Fruit fly (Drosophila melanogaster) whole organism, embryonic: ENCODE data around the gene CG12241.

Experiments used
- Bteb2 ChIP-seq: fragments of 200-800 bp; sonication (Bioruptor generic); optimal IDR thresholded peaks from 2 replicates; lab custom pipeline; 2016; ENCODE audit warnings: missing biosample characterization, missing genetic modification characterization
- CG11695 ChIP-seq: fragments of 200-800 bp; sonication (Bioruptor generic); IDR thresholded peaks from 3 replicates; pipeline ENCODE4 v1.3.6; 2022; ENCODE audit warnings: missing biosample characterization, missing genetic modification characterization
- CG12744 ChIP-seq: fragments of 200-800 bp; sonication (Bioruptor generic); optimal IDR thresholded peaks from 2 replicates; lab custom pipeline; 2016; ENCODE audit warnings: missing biosample characterization, missing genetic modification characterization
- CG13296 ChIP-seq: fragments of 200-800 bp; sonication (Bioruptor generic); optimal IDR thresholded peaks from 3 replicates; lab custom pipeline; 2018; ENCODE audit warnings: missing biosample characterization, mild to moderate bottlenecking, missing genetic modification characterization
- CG15011 ChIP-seq: fragments of 200-800 bp; sonication (Bioruptor generic); optimal IDR thresholded peaks from 3 replicates; lab custom pipeline; 2018; ENCODE audit warnings: missing biosample characterization, mild to moderate bottlenecking, missing genetic modification characterization
- CG15601 ChIP-seq: fragments of 200-800 bp; sonication (Bioruptor generic); optimal IDR thresholded peaks from 3 replicates; lab custom pipeline; 2019; ENCODE audit warnings: missing biosample characterization, mild to moderate bottlenecking, missing genetic modification characterization, moderate library complexity
- CG1603 ChIP-seq: fragments of 200-800 bp; sonication (Bioruptor generic); optimal IDR thresholded peaks from 2 replicates; lab custom pipeline; 2019; ENCODE audit warnings: missing biosample characterization, mild to moderate bottlenecking, missing genetic modification characterization, moderate library complexity
- CG16779 ChIP-seq: fragments of 200-800 bp; sonication (Bioruptor generic); IDR thresholded peaks from 2 replicates; pipeline ENCODE4 v1.3.6; 2022; ENCODE audit warnings: missing biosample characterization, missing genetic modification characterization
- CG16815 ChIP-seq: fragments of 200-800 bp; sonication (Bioruptor generic); optimal IDR thresholded peaks from 3 replicates; lab custom pipeline; 2017; ENCODE audit warnings: missing biosample characterization, mild to moderate bottlenecking, missing genetic modification characterization
- CG16863 ChIP-seq: fragments of 200-800 bp; sonication (Bioruptor generic); optimal IDR thresholded peaks from 3 replicates; lab custom pipeline; 2016; ENCODE audit warnings: missing biosample characterization, missing genetic modification characterization
- CG17361 ChIP-seq: fragments of 200-800 bp; sonication (Bioruptor generic); IDR thresholded peaks from 3 replicates; pipeline ENCODE4 v1.3.6; 2022; ENCODE audit warnings: missing biosample characterization, missing genetic modification characterization
- CG17385 ChIP-seq: fragments of 200-800 bp; sonication (Bioruptor generic); optimal IDR thresholded peaks from 3 replicates; lab custom pipeline; 2018; ENCODE audit warnings: missing biosample characterization, mild to moderate bottlenecking, missing genetic modification characterization
- CG17829 ChIP-seq: fragments of 200-800 bp; optimal IDR thresholded peaks from 2 replicates; lab custom pipeline; 2019; ENCODE audit warnings: missing biosample characterization, mild to moderate bottlenecking, missing genetic modification characterization, moderate library complexity
- CG18011 ChIP-seq: fragments of 200-800 bp; sonication (Bioruptor generic); optimal IDR thresholded peaks from 2 replicates; lab custom pipeline; 2017; ENCODE audit warnings: missing biosample characterization, missing genetic modification characterization, mild to moderate bottlenecking, moderate library complexity, missing genotype
- CG2678 ChIP-seq: fragments of 200-800 bp; sonication (Bioruptor generic); optimal IDR thresholded peaks from 3 replicates; lab custom pipeline; 2019; ENCODE audit warnings: missing biosample characterization, mild to moderate bottlenecking, missing genetic modification characterization, moderate library complexity
- CG42726 ChIP-seq: fragments of 200-800 bp; sonication (Bioruptor generic); IDR thresholded peaks from 2 replicates; pipeline ENCODE4 v1.3.6; 2022; ENCODE audit warnings: missing biosample characterization, missing genetic modification characterization; ENCODE audit not compliant: partially characterized antibody
- CG4282 ChIP-seq: fragments of 200-800 bp; sonication (Bioruptor generic); optimal IDR thresholded peaks from 2 replicates; lab custom pipeline; 2016; ENCODE audit warnings: missing biosample characterization, missing genetic modification characterization
- CG4854 ChIP-seq: fragments of 200-800 bp; sonication (Bioruptor generic); optimal IDR thresholded peaks from 2 replicates; lab custom pipeline; 2016; ENCODE audit warnings: missing biosample characterization, missing genetic modification characterization, inconsistent platforms
- CG7372 ChIP-seq: fragments of 200-800 bp; sonication (Bioruptor generic); IDR thresholded peaks from 2 replicates; pipeline ENCODE4 v1.3.6; 2022; ENCODE audit warnings: missing biosample characterization, missing genetic modification characterization
- CG8388 ChIP-seq: fragments of 200-800 bp; sonication (Bioruptor generic); optimal IDR thresholded peaks from 2 replicates; lab custom pipeline; 2019; ENCODE audit warnings: missing biosample characterization, mild to moderate bottlenecking, missing genetic modification characterization, moderate library complexity
- CG8765 ChIP-seq: fragments of 200-800 bp; sonication (Bioruptor generic); IDR thresholded peaks from 2 replicates; pipeline ENCODE4 v1.3.6; 2022; ENCODE audit warnings: missing biosample characterization, missing genetic modification characterization
- CG9437 ChIP-seq: fragments of 200-800 bp; sonication (Bioruptor generic); optimal IDR thresholded peaks from 2 replicates; lab custom pipeline; 2018; ENCODE audit warnings: missing biosample characterization, mild to moderate bottlenecking, missing genetic modification characterization
- CG9727 ChIP-seq: fragments of 200-800 bp; sonication (Bioruptor generic); optimal IDR thresholded peaks from 3 replicates; lab custom pipeline; 2017; ENCODE audit warnings: missing biosample characterization, mild to moderate bottlenecking, missing genetic modification characterization
- Dip2 ChIP-seq: fragments of 200-800 bp; sonication (Bioruptor generic); IDR thresholded peaks from 2 replicates; pipeline ENCODE4 v1.3.6; 2022; ENCODE audit warnings: missing biosample characterization, missing genetic modification characterization
- Drgx ChIP-seq: fragments of 200-800 bp; sonication (Bioruptor generic); IDR thresholded peaks from 2 replicates; pipeline ENCODE4 v1.3.6; 2022; ENCODE audit warnings: missing biosample characterization, missing genetic modification characterization
- GATAe ChIP-seq: fragments of 200-800 bp; sonication (Bioruptor generic); conservative IDR thresholded peaks from 2 replicates; pipeline ENCODE4 v1.3.6; 2022; ENCODE audit warnings: missing biosample characterization, missing genetic modification characterization
- Kr ChIP-seq: fragments of 200-800 bp; sonication (Bioruptor generic); optimal IDR thresholded peaks from 2 replicates; lab custom pipeline; 2017; ENCODE audit warnings: missing biosample characterization, mild to moderate bottlenecking, missing genetic modification characterization
- NC2β ChIP-seq: fragments of 200-800 bp; sonication (Bioruptor generic); optimal IDR thresholded peaks from 2 replicates; lab custom pipeline; 2016; ENCODE audit warnings: missing biosample characterization, missing genetic modification characterization
- NfI ChIP-seq: fragments of 200-800 bp; sonication (Bioruptor generic); optimal IDR thresholded peaks from 3 replicates; lab custom pipeline; 2018; ENCODE audit warnings: missing biosample characterization, mild to moderate bottlenecking, missing genetic modification characterization, moderate library complexity
- Pdp1 ChIP-seq, 2 experiments: fragments of 200-800 bp; sonication (Bioruptor generic); optimal IDR thresholded peaks; 3 replicates each; lab custom pipeline; 2016; ENCODE audit warnings: missing biosample characterization in 2 of 2, missing genetic modification characterization in 2 of 2, mild to moderate bottlenecking in 1 of 2, moderate library complexity in 1 of 2
- Sry-δ ChIP-seq: fragments of 200-800 bp; sonication (Bioruptor generic); optimal IDR thresholded peaks from 2 replicates; lab custom pipeline; 2016; ENCODE audit warnings: missing biosample characterization, missing genetic modification characterization
- Xrp1 ChIP-seq: fragments of 200-800 bp; sonication (Bioruptor generic); IDR thresholded peaks from 2 replicates; pipeline ENCODE4 v1.3.6; 2022; ENCODE audit warnings: missing biosample characterization, missing genetic modification characterization
- bab2 ChIP-seq: fragments of 200-800 bp; sonication (Bioruptor generic); optimal IDR thresholded peaks from 2 replicates; lab custom pipeline; 2016; ENCODE audit warnings: missing biosample characterization, missing genetic modification characterization
- bsh ChIP-seq, 2 experiments: fragments of 200-800 bp; sonication (Bioruptor generic); optimal IDR thresholded peaks; 2 replicates each; lab custom pipeline; 2017 to 2018; ENCODE audit warnings: mild to moderate bottlenecking in 2 of 2, missing biosample characterization in 2 of 2, missing genetic modification characterization in 2 of 2, moderate library complexity in 1 of 2
- chif ChIP-seq, 2 experiments: fragments of 200-800 bp; sonication (Bioruptor generic); optimal IDR thresholded peaks; 3 replicates each; lab custom pipeline; 2016; ENCODE audit warnings: missing biosample characterization in 2 of 2, missing genetic modification characterization in 2 of 2
- danr ChIP-seq: fragments of 200-800 bp; sonication (Bioruptor generic); IDR thresholded peaks from 2 replicates; pipeline ENCODE4 v1.3.6; 2022; ENCODE audit warnings: missing biosample characterization, missing genetic modification characterization
- ftz-f1 ChIP-seq: fragments of 200-800 bp; sonication (Bioruptor generic); optimal IDR thresholded peaks from 2 replicates; lab custom pipeline; 2016; ENCODE audit warnings: missing biosample characterization, missing genetic modification characterization
- gcm2 ChIP-seq: fragments of 200-800 bp; sonication (Bioruptor generic); optimal IDR thresholded peaks from 2 replicates; lab custom pipeline; 2016; ENCODE audit warnings: missing biosample characterization, missing genetic modification characterization
- gem ChIP-seq: fragments of 200-800 bp; sonication (Bioruptor generic); optimal IDR thresholded peaks from 2 replicates; lab custom pipeline; 2019; ENCODE audit warnings: missing biosample characterization, mild to moderate bottlenecking, missing genetic modification characterization, moderate library complexity
- h ChIP-seq: fragments of >200 bp; optimal IDR thresholded peaks from 2 replicates; lab custom pipeline; 2017
- kah ChIP-seq: fragments of 200-800 bp; sonication (Bioruptor generic); optimal IDR thresholded peaks from 2 replicates; lab custom pipeline; 2018; ENCODE audit warnings: missing biosample characterization, mild to moderate bottlenecking, missing genetic modification characterization
- lilli ChIP-seq: fragments of 200-800 bp; sonication (Bioruptor generic); optimal IDR thresholded peaks from 3 replicates; lab custom pipeline; 2016; ENCODE audit warnings: missing biosample characterization, missing genetic modification characterization
- pfk ChIP-seq: fragments of 200-800 bp; sonication (Bioruptor generic); optimal IDR thresholded peaks from 2 replicates; lab custom pipeline; 2018; ENCODE audit warnings: missing biosample characterization, mild to moderate bottlenecking, missing genetic modification characterization, moderate library complexity
- pros ChIP-seq: fragments of 200-800 bp; sonication (Bioruptor generic); optimal IDR thresholded peaks from 3 replicates; lab custom pipeline; 2019; ENCODE audit warnings: missing biosample characterization, mild to moderate bottlenecking, missing genetic modification characterization, moderate library complexity
- sc ChIP-seq, 3 experiments: fragments of >200 bp in 2 of 3; fragments of 200-800 bp in 1 of 3; sonication (Bioruptor generic) in 1 of 3; optimal IDR thresholded peaks; 2 replicates in 2 of 3; 3 replicates in 1 of 3; lab custom pipeline; 2017; ENCODE audit warnings: mild to moderate bottlenecking in 1 of 3, missing biosample characterization in 1 of 3, missing genetic modification characterization in 1 of 3, missing genetic modification reagents in 1 of 3
- scrt ChIP-seq: fragments of 200-800 bp; sonication (Bioruptor generic); optimal IDR thresholded peaks from 2 replicates; lab custom pipeline; 2018; ENCODE audit warnings: missing biosample characterization, mild to moderate bottlenecking, missing genetic modification characterization, moderate library complexity
- shn ChIP-seq: fragments of 200-800 bp; sonication (Bioruptor generic); optimal IDR thresholded peaks from 3 replicates; lab custom pipeline; 2016; ENCODE audit warnings: missing biosample characterization, missing genetic modification characterization
- stc ChIP-seq: fragments of 200-800 bp; sonication (Bioruptor generic); IDR thresholded peaks from 2 replicates; pipeline ENCODE4 v1.3.6; 2022; ENCODE audit warnings: missing biosample characterization, missing genetic modification characterization
- stwl ChIP-seq: fragments of 200-800 bp; sonication (Bioruptor generic); optimal IDR thresholded peaks from 3 replicates; lab custom pipeline; 2018; ENCODE audit warnings: missing biosample characterization, mild to moderate bottlenecking, missing genetic modification characterization, moderate library complexity
- yki ChIP-seq: fragments of >200 bp; optimal IDR thresholded peaks from 3 replicates; lab custom pipeline; 2018

The CG12241 gene

DNA sequence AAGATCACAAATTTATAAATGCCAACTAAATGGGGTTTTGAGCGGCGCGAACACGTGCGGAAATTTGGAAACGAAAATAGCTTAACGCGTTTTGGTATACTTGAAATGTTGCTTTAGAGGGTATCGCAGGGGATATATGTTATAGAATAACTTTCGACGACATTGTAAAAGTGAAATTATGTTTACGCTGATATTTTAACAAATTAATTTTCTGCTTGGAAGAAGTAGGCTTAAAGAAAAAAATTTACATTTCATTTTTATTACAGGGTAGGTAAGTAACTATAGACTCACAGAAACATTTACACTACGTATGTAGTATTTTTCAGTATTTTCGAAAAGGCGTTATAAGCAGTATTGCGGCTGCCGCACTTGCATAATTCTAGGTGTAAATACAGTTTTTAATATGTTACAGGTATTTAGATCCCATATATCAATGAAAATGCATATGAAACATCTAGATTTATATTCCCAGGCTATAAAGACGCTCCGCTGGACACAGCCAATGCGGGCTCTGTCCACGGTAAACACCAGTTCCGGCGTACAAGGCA is 10.3 kb downstream of the CG12241 start, which contains the start of the genes Art3 and mRpS10 (continued):
- TF ChIP-seq sc (optimal IDR thresholded peaks at IDR 0.05; lab: Kevin White, UChicago) (no peak), sc (GFP tag; optimal IDR thresholded peaks at IDR 0.05; lab: Kevin White, UChicago) (peak; percentile 100), kah (GFP tag; lab: Kevin White, UChicago) (peak; percentile 99), CG4282 (GFP tag; lab: Kevin White, UChicago) (peak; percentile 98), bab2 (peak; percentile 100), CG16815 (GFP tag; lab: Kevin White, UChicago) (peak; percentile 100), stwl (peak; percentile 98), CG42726 (GFP tag; lab: Robert Waterston, UW) (0 out of 2 replicates have a peak, but pooled peaks have one; percentile 36), gcm2 (GFP tag; lab: Kevin White, UChicago) (peak; percentile 99), NC2β (peak; percentile 100), ftz-f1 (GFP tag; lab: Kevin White, UChicago) (peak; percentile 94), CG18011 (GFP tag; lab: Kevin White, UChicago) (peak; percentile 93), scrt (peak; percentile 99), CG13296 (peak; percentile 100), Kr (peak; percentile 97), CG12744 (GFP tag; lab: Kevin White, UChicago) (peak; percentile 100), danr (GFP tag; lab: Robert Waterston, UW) (peak; percentile 100), pfk (peak; percentile 84), CG9437 (GFP tag; lab: Kevin White, UChicago) (peak; percentile 98), Pdp1 (GFP tag; optimal IDR thresholded peaks at IDR 0.05; lab: Kevin White, UChicago) (peak; percentile 100), CG9727 (peak; percentile 100), CG8388 (GFP tag; lab: Kevin White, UChicago) (peak; percentile 100), Sry-δ (GFP tag; lab: Kevin White, UChicago) (peak; percentile 91), Bteb2 (peak; percentile 100), pros (peak; percentile 92), CG1603 (tag; lab: Kevin White, UChicago) (peak; percentile 99), CG16863 (GFP tag; lab: Kevin White, UChicago) (peak; percentile 100), shn (peak; percentile 100), gem (peak; percentile 100), chif (GFP tag; optimal IDR thresholded peaks at IDR 0.05; lab: Kevin White, UChicago) (peak; percentile 100), CG2678 (tag; lab: Kevin White, UChicago) (peak; percentile 100), Drgx (peak; percentile 100), GATAe (peak; percentile 100), yki (lab: Kevin White, UChicago) (no peak), CG16779 (GFP tag; lab: Robert Waterston, UW) (peak; percentile 100), CG8765 (peak; percentile 100), CG4854 (peak; percentile 100), CG15601 (tag; lab: Kevin White, UChicago) (peak; percentile 99), CG7372 (GFP tag; lab: Robert Waterston, UW) (peak; percentile 100), Xrp1 (peak; percentile 100), CG17361 (GFP tag; lab: Robert Waterston, UW) (peak; percentile 100), CG17829 (tag; lab: Kevin White, UChicago) (peak; percentile 100), CG17385 (GFP tag; lab: Kevin White, UChicago) (peak; percentile 100), CG15011 (GFP tag; lab: Kevin White, UChicago) (peak; percentile 100), lilli (GFP tag; lab: Kevin White, UChicago) (peak; percentile 100), bsh (GFP tag; optimal IDR thresholded peaks at IDR 0.05; lab: Kevin White, UChicago) (peak in 1 of 2 experiments; percentile 100), Dip2 (GFP tag; lab: Robert Waterston, UW) (peak; percentile 84), NfI (GFP tag; lab: Kevin White, UChicago) (peak; percentile 100), h (no peak), CG11695 (peak; percentile 100), stc (GFP tag; lab: Robert Waterston, UW) (peak; percentile 100)
